In genomic region chr2L:9168014-9168651, dm6 we compare ENCODE assay signal across 1 fruit fly cellular context.
TF ChIP-seq lines count a peak whose summit lies in the region.

No protein-coding gene starts in this region.

TF ChIP-seq in whole organism, embryonic, 481 proteins besides CTCF, POLR2A, EP300 and RAD21 (continued from another document and continues in another):
- peak; percentile 64; the same call in 3 of the 4 replicates for TF ChIP-seq Gug (GFP tag; IDR thresholded peaks at IDR 0.05; lab: Robert Waterston, UW)
- peak; percentile 57 for TF ChIP-seq Camta (GFP tag; optimal IDR thresholded peaks at IDR 0.05; lab: Kevin White, UChicago)
- TF ChIP-seq unc-4 (GFP tag; IDR thresholded peaks at IDR 0.05; lab: Robert Waterston, UW; ENCODE audit: partially characterized antibody): no peak
- TF ChIP-seq CG6813 (GFP tag; optimal IDR thresholded peaks at IDR 0.05; lab: Kevin White, UChicago): peak; percentile 59
- TF ChIP-seq CG10366 (GFP tag; IDR thresholded peaks at IDR 0.05; lab: Robert Waterston, UW): peak; percentile 61
- TF ChIP-seq gsb (GFP tag; IDR thresholded peaks at IDR 0.05; lab: Robert Waterston, UW): no peak
- TF ChIP-seq chn (GFP tag; optimal IDR thresholded peaks at IDR 0.05; lab: Kevin White, UChicago): peak; percentile 10
- TF ChIP-seq CG14860 (GFP tag; IDR thresholded peaks at IDR 0.05; lab: Robert Waterston, UW; ENCODE audit: partially characterized antibody): no peak
- peak; percentile 80 for TF ChIP-seq CG7839 (tag; optimal IDR thresholded peaks at IDR 0.05; lab: Kevin White, UChicago)
- peak; percentile 78 for TF ChIP-seq CG4424 (GFP tag; optimal IDR thresholded peaks at IDR 0.05; lab: Kevin White, UChicago)
- TF ChIP-seq CG18262 (tag; optimal IDR thresholded peaks at IDR 0.05; lab: Kevin White, UChicago): peak; percentile 74
- TF ChIP-seq trh (GFP tag; optimal IDR thresholded peaks at IDR 0.05; lab: Kevin White, UChicago): no peak
- peak; percentile 44 for TF ChIP-seq CG13296 (GFP tag; optimal IDR thresholded peaks at IDR 0.05; lab: Kevin White, UChicago)
- no peak for TF ChIP-seq jing (GFP tag; optimal IDR thresholded peaks at IDR 0.05; lab: Kevin White, UChicago)
- peak; percentile 52 for TF ChIP-seq CG8924 (tag; optimal IDR thresholded peaks at IDR 0.05; lab: Kevin White, UChicago)
- peak; percentile 78 for TF ChIP-seq CG14441 (GFP tag; IDR thresholded peaks at IDR 0.05; lab: Robert Waterston, UW)
- no peak for TF ChIP-seq CG12236 (GFP tag; optimal IDR thresholded peaks at IDR 0.05; lab: Kevin White, UChicago)
- peak; percentile 28 for TF ChIP-seq odd (GFP tag; optimal IDR thresholded peaks at IDR 0.05; lab: Kevin White, UChicago)
- TF ChIP-seq CG7745 (tag; optimal IDR thresholded peaks at IDR 0.05; lab: Kevin White, UChicago): no peak
- peak; percentile 19 for TF ChIP-seq HLH54F (GFP tag; optimal IDR thresholded peaks at IDR 0.05; lab: Kevin White, UChicago)
- TF ChIP-seq CG32772 (GFP tag; IDR thresholded peaks at IDR 0.05; lab: Robert Waterston, UW): peak; percentile 71
- peak; percentile 53 for TF ChIP-seq onecut (GFP tag; IDR thresholded peaks at IDR 0.05; lab: Robert Waterston, UW)
- peak; percentile 73; the same call in 1 of the 2 replicates for TF ChIP-seq Atf6 (GFP tag; IDR thresholded peaks at IDR 0.05; lab: Robert Waterston, UW)
- peak; percentile 23 for TF ChIP-seq bab2 (GFP tag; optimal IDR thresholded peaks at IDR 0.05; lab: Kevin White, UChicago)
- no peak for TF ChIP-seq sima (GFP tag; optimal IDR thresholded peaks at IDR 0.05; lab: Kevin White, UChicago)
- TF ChIP-seq Usf (GFP tag; optimal IDR thresholded peaks at IDR 0.05; lab: Kevin White, UChicago): peak; percentile 10
- no peak; the same call in 2 of the 3 replicates for TF ChIP-seq Mrtf (GFP tag; IDR thresholded peaks at IDR 0.05; lab: Robert Waterston, UW)
- TF ChIP-seq CG34376 (GFP tag; optimal IDR thresholded peaks at IDR 0.05; lab: Kevin White, UChicago): no peak
- peak; percentile 32 for TF ChIP-seq oc (tag; optimal IDR thresholded peaks at IDR 0.05; lab: Kevin White, UChicago)
- no peak; the same call in 1 of the 2 replicates for TF ChIP-seq NFAT (GFP tag; IDR thresholded peaks at IDR 0.05; lab: Robert Waterston, UW)
- TF ChIP-seq ind (GFP tag; optimal IDR thresholded peaks at IDR 0.05; lab: Kevin White, UChicago): peak; percentile 70
- TF ChIP-seq CG13424 (tag; optimal IDR thresholded peaks at IDR 0.05; lab: Kevin White, UChicago): peak; percentile 69
- TF ChIP-seq gfzf (GFP tag; optimal IDR thresholded peaks at IDR 0.05; lab: Kevin White, UChicago): no peak
- peak; percentile 57 for TF ChIP-seq CG9817 (tag; optimal IDR thresholded peaks at IDR 0.05; lab: Kevin White, UChicago)
- TF ChIP-seq CG16779 (GFP tag; IDR thresholded peaks at IDR 0.05; lab: Robert Waterston, UW): peak; percentile 55; the same call in 1 of the 2 replicates
- TF ChIP-seq nerfin-2 (GFP tag; IDR thresholded peaks at IDR 0.05; lab: Robert Waterston, UW; ENCODE audit: partially characterized antibody): no peak
- no peak for TF ChIP-seq HLH4C (GFP tag; IDR thresholded peaks at IDR 0.05; lab: Robert Waterston, UW; ENCODE audit: partially characterized antibody)
- no peak for TF ChIP-seq sim (GFP tag; IDR thresholded peaks at IDR 0.05; lab: Robert Waterston, UW)
- TF ChIP-seq CG5180 (GFP tag; optimal IDR thresholded peaks at IDR 0.05; lab: Kevin White, UChicago): peak; percentile 10
- TF ChIP-seq CG2202 (tag; optimal IDR thresholded peaks at IDR 0.05; lab: Kevin White, UChicago): no peak
- no peak for TF ChIP-seq CG10274 (GFP tag; optimal IDR thresholded peaks at IDR 0.05; lab: Kevin White, UChicago)
- no peak for TF ChIP-seq CG4328 (GFP tag; optimal IDR thresholded peaks at IDR 0.05; lab: Kevin White, UChicago)
- no peak for TF ChIP-seq sc (optimal IDR thresholded peaks at IDR 0.05; lab: Kevin White, UChicago)
- no peak for TF ChIP-seq sc (GFP tag; optimal IDR thresholded peaks at IDR 0.05; lab: Kevin White, UChicago)
- peak; percentile 40 for TF ChIP-seq nau (GFP tag; optimal IDR thresholded peaks at IDR 0.05; lab: Kevin White, UChicago)
- TF ChIP-seq Xbp1 (GFP tag; optimal IDR thresholded peaks at IDR 0.05; lab: Kevin White, UChicago): peak; percentile 51
- TF ChIP-seq Dad (GFP tag; optimal IDR thresholded peaks at IDR 0.05; lab: Kevin White, UChicago): peak; percentile 8
- no peak for TF ChIP-seq Ets65A (GFP tag; lab: Kevin White, UChicago)
- TF ChIP-seq CG15269 (tag; optimal IDR thresholded peaks at IDR 0.05; lab: Kevin White, UChicago): peak; percentile 79
- peak; percentile 69; the same call in 2 of the 3 replicates for TF ChIP-seq ken (GFP tag; IDR thresholded peaks at IDR 0.05; lab: Robert Waterston, UW)
- TF ChIP-seq HmgD (GFP tag; optimal IDR thresholded peaks at IDR 0.05; lab: Kevin White, UChicago): no peak
- peak; percentile 30 for TF ChIP-seq tap (tag; optimal IDR thresholded peaks at IDR 0.05; lab: Kevin White, UChicago)
- TF ChIP-seq Fer3 (tag; optimal IDR thresholded peaks at IDR 0.05; lab: Kevin White, UChicago): peak; percentile 67
- TF ChIP-seq B-H2 (GFP tag; optimal IDR thresholded peaks at IDR 0.05; lab: Kevin White, UChicago): no peak
- TF ChIP-seq Hsf (GFP tag; optimal IDR thresholded peaks at IDR 0.05; lab: Kevin White, UChicago): peak; percentile 62
- peak; percentile 78 for TF ChIP-seq CG32532 (GFP tag; IDR thresholded peaks at IDR 0.05; lab: Robert Waterston, UW)
- TF ChIP-seq CG17568 (GFP tag; optimal IDR thresholded peaks at IDR 0.05; lab: Kevin White, UChicago): no peak
- peak; percentile 54 for TF ChIP-seq CG7271 (tag; optimal IDR thresholded peaks at IDR 0.05; lab: Kevin White, UChicago)
- no peak for TF ChIP-seq Mes4 (GFP tag; optimal IDR thresholded peaks at IDR 0.05; lab: Kevin White, UChicago)
- peak; percentile 87 for TF ChIP-seq CG11695 (GFP tag; IDR thresholded peaks at IDR 0.05; lab: Robert Waterston, UW)
- no peak for TF ChIP-seq CG12299 (tag; optimal IDR thresholded peaks at IDR 0.05; lab: Kevin White, UChicago)
- TF ChIP-seq Hr78 (GFP tag; optimal IDR thresholded peaks at IDR 0.05; lab: Kevin White, UChicago): no peak
- TF ChIP-seq fd96Cb (tag; optimal IDR thresholded peaks at IDR 0.05; lab: Kevin White, UChicago): peak; percentile 71
- TF ChIP-seq CG11247 (GFP tag; IDR thresholded peaks at IDR 0.05; lab: Robert Waterston, UW): 0 out of 2 replicates have a peak, but pooled peaks have one; percentile 46
- peak; percentile 84 for TF ChIP-seq sens (GFP tag; lab: Kevin White, UChicago)
- peak; percentile 80 for TF ChIP-seq CG17328 (GFP tag; IDR thresholded peaks at IDR 0.05; lab: Robert Waterston, UW)
- TF ChIP-seq abd-A (tag; optimal IDR thresholded peaks at IDR 0.05; lab: Kevin White, UChicago): no peak
- TF ChIP-seq CG6854 (GFP tag; optimal IDR thresholded peaks at IDR 0.05; lab: Kevin White, UChicago): peak; percentile 53
- peak; percentile 60 for TF ChIP-seq Ssrp (tag; optimal IDR thresholded peaks at IDR 0.05; lab: Kevin White, UChicago)
- TF ChIP-seq CG7357 (GFP tag; IDR thresholded peaks at IDR 0.05; lab: Robert Waterston, UW): no peak; the same call in 2 of the 3 replicates
- peak; percentile 77 for TF ChIP-seq CG18599 (GFP tag; optimal IDR thresholded peaks at IDR 0.05; lab: Kevin White, UChicago)
- peak in 1 of 2 experiments; percentile 72 for TF ChIP-seq Hr51 (GFP tag; optimal IDR thresholded peaks at IDR 0.05; lab: Kevin White, UChicago)
- TF ChIP-seq org-1 (GFP tag; optimal IDR thresholded peaks at IDR 0.05; lab: Kevin White, UChicago): peak; percentile 44
- TF ChIP-seq CrebB (tag; optimal IDR thresholded peaks at IDR 0.05; lab: Kevin White, UChicago): no peak
- TF ChIP-seq bcd (GFP tag; optimal IDR thresholded peaks at IDR 0.05; lab: Kevin White, UChicago): peak; percentile 57
- TF ChIP-seq sd (tag; optimal IDR thresholded peaks at IDR 0.05; lab: Kevin White, UChicago): peak; percentile 2
- TF ChIP-seq chm (GFP tag; IDR thresholded peaks at IDR 0.05; lab: Robert Waterston, UW): peak; percentile 51; the same call in 1 of the 2 replicates
- no peak for TF ChIP-seq tup (GFP tag; optimal IDR thresholded peaks at IDR 0.05; lab: Kevin White, UChicago)
- peak; percentile 54; the same call in 1 of the 3 replicates for TF ChIP-seq B-H1 (GFP tag; IDR thresholded peaks at IDR 0.05; lab: Robert Waterston, UW)
- peak; percentile 83 for TF ChIP-seq unpg (GFP tag; optimal IDR thresholded peaks at IDR 0.05; lab: Kevin White, UChicago)
- peak; percentile 22 for TF ChIP-seq NfI (GFP tag; optimal IDR thresholded peaks at IDR 0.05; lab: Kevin White, UChicago)
- no peak for TF ChIP-seq Gsc (GFP tag; IDR thresholded peaks at IDR 0.05; lab: Robert Waterston, UW)
- no peak for TF ChIP-seq sqz (GFP tag; optimal IDR thresholded peaks at IDR 0.05; lab: Kevin White, UChicago)
- TF ChIP-seq NC2α (GFP tag; optimal IDR thresholded peaks at IDR 0.05; lab: Kevin White, UChicago): no peak
- TF ChIP-seq E2f1 (GFP tag; IDR thresholded peaks at IDR 0.05; lab: Robert Waterston, UW): peak; percentile 75; the same call in 1 of the 2 replicates
- no peak for TF ChIP-seq h (optimal IDR thresholded peaks at IDR 0.05; lab: Kevin White, UChicago)
- TF ChIP-seq CG1233 (GFP tag; optimal IDR thresholded peaks at IDR 0.05; lab: Kevin White, UChicago): peak; percentile 27
- TF ChIP-seq Ptx1 (GFP tag; IDR thresholded peaks at IDR 0.05; lab: Robert Waterston, UW): no peak; the same call in 1 of the 2 replicates
- no peak for TF ChIP-seq CG8089 (GFP tag; optimal IDR thresholded peaks at IDR 0.05; lab: Kevin White, UChicago)
- TF ChIP-seq CG9437 (GFP tag; optimal IDR thresholded peaks at IDR 0.05; lab: Kevin White, UChicago): peak; percentile 49
- TF ChIP-seq gcm (GFP tag; optimal IDR thresholded peaks at IDR 0.05; lab: Kevin White, UChicago): peak; percentile 27
- no peak for TF ChIP-seq dan (GFP tag; IDR thresholded peaks at IDR 0.05; lab: Robert Waterston, UW)
- peak; percentile 45 for TF ChIP-seq CG15601 (tag; optimal IDR thresholded peaks at IDR 0.05; lab: Kevin White, UChicago)
- peak; percentile 6 for TF ChIP-seq CG6654 (GFP tag; optimal IDR thresholded peaks at IDR 0.05; lab: Kevin White, UChicago)
- peak; percentile 64; the same call in 1 of the 3 replicates for TF ChIP-seq CG3726 (GFP tag; IDR thresholded peaks at IDR 0.05; lab: Robert Waterston, UW)
- TF ChIP-seq vnd (GFP tag; IDR thresholded peaks at IDR 0.05; lab: Robert Waterston, UW; ENCODE audit: partially characterized antibody): no peak
- TF ChIP-seq CG8281 (tag; optimal IDR thresholded peaks at IDR 0.05; lab: Kevin White, UChicago): no peak
- peak; percentile 40 for TF ChIP-seq CG16815 (GFP tag; optimal IDR thresholded peaks at IDR 0.05; lab: Kevin White, UChicago)
- peak; percentile 66 for TF ChIP-seq CG8388 (GFP tag; optimal IDR thresholded peaks at IDR 0.05; lab: Kevin White, UChicago)
- no peak for TF ChIP-seq disco-r (GFP tag; optimal IDR thresholded peaks at IDR 0.05; lab: Kevin White, UChicago)
- TF ChIP-seq GATAe (GFP tag; conservative IDR thresholded peaks at IDR 0.05; lab: Robert Waterston, UW): no peak
- no peak for TF ChIP-seq bbx (GFP tag; IDR thresholded peaks at IDR 0.05; lab: Robert Waterston, UW; ENCODE audit: partially characterized antibody)
- no peak for TF ChIP-seq fd102C (GFP tag; optimal IDR thresholded peaks at IDR 0.05; lab: Kevin White, UChicago)
- no peak for TF ChIP-seq CG33557 (GFP tag; optimal IDR thresholded peaks at IDR 0.05; lab: Kevin White, UChicago)
- peak; percentile 3 for TF ChIP-seq CG9609 (GFP tag; optimal IDR thresholded peaks at IDR 0.05; lab: Kevin White, UChicago)
- no peak for TF ChIP-seq ato (GFP tag; IDR thresholded peaks at IDR 0.05; lab: Robert Waterston, UW; ENCODE audit: partially characterized antibody)
- TF ChIP-seq CG2120 (GFP tag; optimal IDR thresholded peaks at IDR 0.05; lab: Kevin White, UChicago): peak; percentile 73
- peak; percentile 58 for TF ChIP-seq CoRest (tag; optimal IDR thresholded peaks at IDR 0.05; lab: Kevin White, UChicago)
- TF ChIP-seq kay (GFP tag; optimal IDR thresholded peaks at IDR 0.05; lab: Kevin White, UChicago): no peak
- TF ChIP-seq Drgx (GFP tag; IDR thresholded peaks at IDR 0.05; lab: Robert Waterston, UW): peak; percentile 75
- TF ChIP-seq Hmr (GFP tag; optimal IDR thresholded peaks at IDR 0.05; lab: Kevin White, UChicago): peak; percentile 66
- TF ChIP-seq insv (GFP tag; optimal IDR thresholded peaks at IDR 0.05; lab: Kevin White, UChicago): no peak
- peak; percentile 16 for TF ChIP-seq vfl (GFP tag; optimal IDR thresholded peaks at IDR 0.05; lab: Kevin White, UChicago)
- TF ChIP-seq Stat92E (GFP tag; optimal IDR thresholded peaks at IDR 0.05; lab: Kevin White, UChicago): no peak
- TF ChIP-seq gt (GFP tag; IDR thresholded peaks at IDR 0.05; lab: Robert Waterston, UW): no peak
- peak; percentile 59 for TF ChIP-seq CG1602 (GFP tag; optimal IDR thresholded peaks at IDR 0.05; lab: Kevin White, UChicago)
- no peak for TF ChIP-seq en (GFP tag; optimal IDR thresholded peaks at IDR 0.05; lab: Kevin White, UChicago)
- no peak for TF ChIP-seq exex (tag; optimal IDR thresholded peaks at IDR 0.05; lab: Kevin White, UChicago)
- peak; percentile 58 for TF ChIP-seq lilli (GFP tag; optimal IDR thresholded peaks at IDR 0.05; lab: Kevin White, UChicago)
- peak; percentile 34; the same call in 1 of the 2 replicates for TF ChIP-seq CG9215 (GFP tag; IDR thresholded peaks at IDR 0.05; lab: Robert Waterston, UW)
- TF ChIP-seq Hmx (GFP tag; optimal IDR thresholded peaks at IDR 0.05; lab: Kevin White, UChicago): no peak
- TF ChIP-seq sna (GFP tag; IDR thresholded peaks at IDR 0.05; lab: Robert Waterston, UW; ENCODE audit: partially characterized antibody): no peak
- peak; percentile 71 for TF ChIP-seq CG9727 (GFP tag; optimal IDR thresholded peaks at IDR 0.05; lab: Kevin White, UChicago)
- TF ChIP-seq CG11504 (tag; optimal IDR thresholded peaks at IDR 0.05; lab: Kevin White, UChicago): peak; percentile 77
- no peak; the same call in 1 of the 3 replicates for TF ChIP-seq ase (GFP tag; IDR thresholded peaks at IDR 0.05; lab: Robert Waterston, UW)
- no peak for TF ChIP-seq D19B (GFP tag; optimal IDR thresholded peaks at IDR 0.05; lab: Kevin White, UChicago)
- peak; percentile 83 for TF ChIP-seq corto (GFP tag; optimal IDR thresholded peaks at IDR 0.05; lab: Kevin White, UChicago)
- peak; percentile 73 for TF ChIP-seq esg (GFP tag; conservative IDR thresholded peaks at IDR 0.05; lab: Robert Waterston, UW)
- no peak for TF ChIP-seq NK7.1 (GFP tag; optimal IDR thresholded peaks at IDR 0.05; lab: Kevin White, UChicago)
- TF ChIP-seq Fer1 (GFP tag; optimal IDR thresholded peaks at IDR 0.05; lab: Kevin White, UChicago): peak; percentile 72
- peak; percentile 63 for TF ChIP-seq sisA (GFP tag; IDR thresholded peaks at IDR 0.05; lab: Robert Waterston, UW)
- TF ChIP-seq cad (GFP tag; optimal IDR thresholded peaks at IDR 0.05; lab: Kevin White, UChicago): no peak
- no peak for TF ChIP-seq Poxn (GFP tag; IDR thresholded peaks at IDR 0.05; lab: Robert Waterston, UW)
